Worm (Caenorhabditis elegans) whole organism, L1 larva: ENCODE measurements around the gene F58A6.2.
"Not testable (repeated sequence)": the region's sequence is repeated elsewhere in the genome, so short reads cannot be mapped to it uniquely, and the experiment has no call there.

Experiments
- ama-1 ChIP-seq: fragments of 150-350 bp; optimal IDR thresholded peaks from 2 replicates; lab custom pipeline; 2014
- fos-1 ChIP-seq: fragments of 150-350 bp; optimal IDR thresholded peaks from 2 replicates; lab custom pipeline; 2014; ENCODE audit warnings: missing biosample characterization, missing genetic modification characterization
- skn-1 ChIP-seq: fragments of 150-350 bp; optimal IDR thresholded peaks from 2 replicates; lab custom pipeline; 2014; ENCODE audit warnings: missing biosample characterization, missing genetic modification characterization

DNA sequence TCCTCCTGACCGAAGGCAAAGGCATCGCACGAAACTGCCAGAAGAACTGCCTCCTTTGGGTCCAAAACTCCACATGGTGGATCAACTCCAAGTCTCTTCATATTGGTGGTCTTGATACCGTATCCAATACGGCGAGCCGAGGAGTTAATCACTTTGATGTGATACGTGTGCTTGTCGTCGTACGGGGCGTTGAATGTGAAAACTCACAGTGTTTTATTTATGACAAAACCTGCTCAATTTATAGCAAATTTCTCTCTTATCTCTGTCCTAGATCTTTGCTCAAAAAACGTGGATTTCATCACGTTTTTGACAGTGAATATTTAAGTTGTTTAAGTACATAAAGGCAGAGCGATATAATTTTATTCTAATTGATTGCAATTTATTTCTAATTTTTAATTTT lies 22.3 kb downstream of the F58A6.2 start, which contains the start of gene F58A6.9:
- TF ChIP-seq fos-1 (tag; lab: Kevin White, UChicago); ama-1; skn-1: not testable (repeated sequence)
